Fruit fly (Drosophila melanogaster): Measurements from ENCODE around the gene IP3K1.

IP3K1 gene

DNA sequence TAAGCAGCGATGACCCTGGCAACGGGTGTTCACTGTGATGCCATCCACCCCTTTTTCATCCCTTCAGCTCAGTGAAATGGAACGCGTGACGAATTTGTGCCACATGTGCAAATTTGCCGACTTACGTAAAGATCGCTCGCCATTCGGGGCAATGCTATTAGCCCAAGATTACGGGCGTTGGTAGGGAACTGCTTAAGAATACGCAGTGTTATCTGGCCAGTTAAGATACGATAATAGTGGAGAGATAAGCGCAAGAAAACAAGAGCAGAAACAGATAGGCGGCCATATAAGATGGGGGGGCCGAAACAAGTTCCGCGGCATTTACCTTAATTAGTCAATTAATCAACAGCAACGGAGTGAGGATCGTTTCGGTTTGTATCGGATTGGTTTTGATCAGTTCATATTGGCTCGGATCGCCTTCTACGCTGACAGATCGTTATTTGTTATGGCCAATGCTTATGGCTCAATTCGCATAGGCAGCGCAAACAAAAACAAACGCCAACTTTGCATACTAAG, 3.8 kb downstream of the IP3K1 start (continued):
- TF ChIP-seq eg (GFP tag; IDR thresholded peaks at IDR 0.05) (0 out of 3 replicates have a peak, but pooled peaks have one; percentile 6), Blimp-1 (GFP tag; optimal IDR thresholded peaks at IDR 0.05) (no peak), vri (GFP tag; optimal IDR thresholded peaks at IDR 0.05) (peak; percentile 95), Eip75B (GFP tag; optimal IDR thresholded peaks at IDR 0.05) (no peak), acj6 (GFP tag; optimal IDR thresholded peaks at IDR 0.05) (no peak), CG1621 (tag; optimal IDR thresholded peaks at IDR 0.05) (peak; percentile 1), CG6854 (GFP tag; optimal IDR thresholded peaks at IDR 0.05) (no peak), CG32006 (GFP tag; optimal IDR thresholded peaks at IDR 0.05) (no peak), CG16779 (tag; optimal IDR thresholded peaks at IDR 0.05) (no peak), Eip78C (GFP tag) (peak; percentile 65), dac (GFP tag; optimal IDR thresholded peaks at IDR 0.05) (no peak), lz (GFP tag; optimal IDR thresholded peaks at IDR 0.05) (no peak), Sox14 (GFP tag; optimal IDR thresholded peaks at IDR 0.05) (no peak), OdsH (GFP tag; optimal IDR thresholded peaks at IDR 0.05) (peak; percentile 9), CG4318 (GFP tag; optimal IDR thresholded peaks at IDR 0.05) (no peak), spab (GFP tag; optimal IDR thresholded peaks at IDR 0.05) (no peak), CG8632 (GFP tag; optimal IDR thresholded peaks at IDR 0.05) (peak; percentile 13), Sox102F (GFP tag; optimal IDR thresholded peaks at IDR 0.05) (no peak), CG11902 (GFP tag; optimal IDR thresholded peaks at IDR 0.05) (no peak)

DNA sequence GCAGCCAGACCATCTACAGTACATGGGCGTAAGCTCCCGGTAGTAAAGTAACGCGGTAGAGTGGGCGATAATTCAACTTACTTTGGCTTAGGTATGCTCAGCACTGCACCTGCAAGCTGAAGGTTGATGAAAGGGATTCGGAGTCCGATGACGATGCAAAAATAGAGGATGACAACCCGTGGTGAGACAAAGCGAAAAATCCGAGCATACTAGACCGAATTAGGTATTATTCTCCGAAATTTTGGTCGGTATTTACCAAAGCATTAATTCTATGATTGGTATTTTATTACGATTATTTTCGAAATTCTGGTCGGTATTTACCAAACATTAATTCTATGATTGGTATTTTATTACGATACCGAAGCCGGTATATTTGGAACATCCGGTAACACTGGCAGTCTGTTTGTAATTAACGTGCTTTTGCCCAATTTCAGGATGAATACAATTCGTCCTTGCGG, 8.4 kb downstream of the IP3K1 start, which contains the start of gene CG4036:
Gene CG4036, plus strand, starts transcription at position 348 of the 458 bp plus-strand sequence.
- TF ChIP-seq Sox14 (GFP tag; optimal IDR thresholded peaks at IDR 0.05) (peak; percentile 31), Met (GFP tag; optimal IDR thresholded peaks at IDR 0.05) (no peak), CG6854 (GFP tag; optimal IDR thresholded peaks at IDR 0.05) (peak; percentile 16)

DNA sequence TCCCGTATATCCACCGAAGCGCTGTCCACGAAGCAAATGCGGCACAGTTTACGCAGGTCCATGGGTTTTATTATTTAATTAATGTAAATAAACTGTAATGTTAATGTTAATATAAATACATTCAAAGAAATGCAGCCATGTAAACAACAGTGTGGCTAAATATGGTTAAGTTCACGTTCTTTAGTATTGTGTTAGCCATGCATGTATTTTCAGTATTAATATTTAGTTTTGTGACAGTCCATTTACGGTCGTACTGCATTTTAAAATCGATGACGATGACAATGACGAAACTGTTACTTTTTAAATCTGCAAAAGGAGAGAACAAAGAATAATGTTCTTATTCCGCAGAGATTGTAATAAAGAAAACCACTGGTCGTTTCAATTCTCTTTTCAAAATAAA, 10.8 kb downstream of the IP3K1 start, which contains the start of gene CG13123:
Gene CG13123, minus strand, starts transcription at position 163 of the 400 bp plus-strand sequence.
- TF ChIP-seq fkh (GFP tag; optimal IDR thresholded peaks at IDR 0.05) (peak; percentile 86), Smox (GFP tag; optimal IDR thresholded peaks at IDR 0.05) (no peak), CG9139 (GFP tag; optimal IDR thresholded peaks at IDR 0.05) (no peak), Sox14 (GFP tag; optimal IDR thresholded peaks at IDR 0.05) (peak; percentile 10), Hr38 (GFP tag; optimal IDR thresholded peaks at IDR 0.05) (no peak), cyc (GFP tag; optimal IDR thresholded peaks at IDR 0.05) (no peak), CG6792 (GFP tag; optimal IDR thresholded peaks at IDR 0.05) (no peak), Eip78C (GFP tag) (no peak), esn (GFP tag; optimal IDR thresholded peaks at IDR 0.05) (no peak)

DNA sequence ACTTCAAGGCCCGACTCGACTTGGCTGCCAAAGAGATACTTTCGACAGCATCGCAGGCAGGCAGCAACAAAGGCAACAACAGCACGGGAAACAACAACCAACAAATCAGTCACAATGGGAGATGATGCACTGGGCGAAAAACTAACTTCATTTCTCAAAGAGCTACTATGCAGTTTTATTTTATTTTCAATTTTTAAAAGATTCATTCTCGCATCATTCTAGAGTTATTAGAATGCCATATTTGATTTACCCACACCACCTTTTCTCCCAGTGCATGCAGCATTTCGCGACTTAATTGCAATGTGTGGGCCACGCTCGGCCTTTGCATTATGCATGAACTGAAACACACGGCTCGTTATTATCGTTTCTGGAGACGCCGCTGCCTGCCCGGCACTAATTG, 46.7 kb downstream of the IP3K1 start:
- peak; percentile 61 for TF ChIP-seq fd59A (GFP tag; optimal IDR thresholded peaks at IDR 0.05)
- TF ChIP-seq CG10631 (GFP tag; optimal IDR thresholded peaks at IDR 0.05), result peak; percentile 68
- TF ChIP-seq CG1621 (tag; optimal IDR thresholded peaks at IDR 0.05), result peak; percentile 69
- peak; percentile 79 for TF ChIP-seq Met (GFP tag; optimal IDR thresholded peaks at IDR 0.05)
- no peak for TF ChIP-seq CG16779 (tag; optimal IDR thresholded peaks at IDR 0.05)
- TF ChIP-seq cyc (GFP tag; optimal IDR thresholded peaks at IDR 0.05), result peak; percentile 71
- peak; percentile 74 for TF ChIP-seq eg (GFP tag; IDR thresholded peaks at IDR 0.05)
- peak; percentile 78 for TF ChIP-seq Eip75B (GFP tag; optimal IDR thresholded peaks at IDR 0.05)
- peak; percentile 24 for TF ChIP-seq net (GFP tag; optimal IDR thresholded peaks at IDR 0.05)
- TF ChIP-seq CG8119 (GFP tag; IDR thresholded peaks at IDR 0.05), result peak; percentile 55
- TF ChIP-seq CG4318 (GFP tag; optimal IDR thresholded peaks at IDR 0.05), result peak; percentile 36
- peak; percentile 25 for TF ChIP-seq CG6854 (GFP tag; optimal IDR thresholded peaks at IDR 0.05)
- peak; percentile 27 to 58 for TF ChIP-seq salr (GFP tag; optimal IDR thresholded peaks at IDR 0.05)
- TF ChIP-seq CG6792 (GFP tag; optimal IDR thresholded peaks at IDR 0.05), result peak; percentile 71
- no peak for TF ChIP-seq Hr38 (GFP tag; optimal IDR thresholded peaks at IDR 0.05)
- TF ChIP-seq CG34406 (GFP tag; optimal IDR thresholded peaks at IDR 0.05), result peak; percentile 63
- peak; percentile 72 for TF ChIP-seq CG10669 (GFP tag; optimal IDR thresholded peaks at IDR 0.05)
- TF ChIP-seq Sox14 (GFP tag; optimal IDR thresholded peaks at IDR 0.05), result peak; percentile 55
- peak; percentile 64 for TF ChIP-seq Ets21C (GFP tag; optimal IDR thresholded peaks at IDR 0.05)
- peak; percentile 65 for TF ChIP-seq Smox (GFP tag; optimal IDR thresholded peaks at IDR 0.05)
- TF ChIP-seq fkh (GFP tag; optimal IDR thresholded peaks at IDR 0.05), result no peak
- TF ChIP-seq Ets96B (tag; optimal IDR thresholded peaks at IDR 0.05), result peak; percentile 70
- peak; percentile 38 to 67 for TF ChIP-seq ss (GFP tag; optimal IDR thresholded peaks at IDR 0.05)
- TF ChIP-seq esn (GFP tag; optimal IDR thresholded peaks at IDR 0.05), result no peak
- TF ChIP-seq Blimp-1 (GFP tag; optimal IDR thresholded peaks at IDR 0.05), result peak; percentile 4
- TF ChIP-seq CG11902 (GFP tag; optimal IDR thresholded peaks at IDR 0.05), result peak; percentile 37
- TF ChIP-seq CG8632 (GFP tag; optimal IDR thresholded peaks at IDR 0.05), result peak; percentile 62
- TF ChIP-seq vri (GFP tag; optimal IDR thresholded peaks at IDR 0.05), result peak; percentile 26
- TF ChIP-seq achi (GFP tag; optimal IDR thresholded peaks at IDR 0.05), result peak; percentile 58
- peak; percentile 75 for TF ChIP-seq OdsH (GFP tag; optimal IDR thresholded peaks at IDR 0.05)
- peak; percentile 74 for TF ChIP-seq CG3919 (GFP tag; optimal IDR thresholded peaks at IDR 0.05)
- peak; percentile 60 for TF ChIP-seq CG32006 (GFP tag; optimal IDR thresholded peaks at IDR 0.05)
- no peak for TF ChIP-seq CG11294 (GFP tag; IDR thresholded peaks at IDR 0.05)
- no peak for TF ChIP-seq Lpt (GFP tag; optimal IDR thresholded peaks at IDR 0.05)

Data from whole organism, prepupa.